Worm (Caenorhabditis elegans): ENCODE measurements around the gene T27E7.4.

ce11 chrIV:14523568-14523967 lies 11.3 kb downstream of the T27E7.4 start, which contains the start of gene srh-63:
- no peak for TF ChIP-seq ceh-63 (GFP tag; optimal IDR thresholded peaks at IDR 0.05)
- no peak for TF ChIP-seq irx-1 (tag; optimal IDR thresholded peaks at IDR 0.05)
- TF ChIP-seq C34B4.2 (tag; optimal IDR thresholded peaks at IDR 0.05), result no peak
- no peak for TF ChIP-seq hlh-4 (tag; optimal IDR thresholded peaks at IDR 0.05)
- no peak for TF ChIP-seq nhr-11 (tag; optimal IDR thresholded peaks at IDR 0.05)
- no peak for TF ChIP-seq tbx-2 (tag; optimal IDR thresholded peaks at IDR 0.05)
- TF ChIP-seq egl-27 (tag; optimal IDR thresholded peaks at IDR 0.05), result no peak
- TF ChIP-seq elt-2 (tag; optimal IDR thresholded peaks at IDR 0.05), result no peak
- no peak for TF ChIP-seq isw-1 (GFP tag; IDR thresholded peaks at IDR 0.05)
- TF ChIP-seq ces-1 (GFP tag; optimal IDR thresholded peaks at IDR 0.05), result no peak
- TF ChIP-seq sptf-1 (tag; optimal IDR thresholded peaks at IDR 0.05), result no peak
